Worm (Caenorhabditis elegans) whole organism, midembryonic: ENCODE data around the gene lido-10.

Source experiments
- T22C8.4 ChIP-seq: fragments of 200-800 bp; sonication (Bioruptor generic); IDR thresholded peaks from 2 replicates; pipeline ENCODE4 v1.3.6; 2022; ENCODE audit warnings: missing genetic modification characterization, missing compliant biosample characterization
- cog-1 ChIP-seq: sonication (generic microtip); optimal IDR thresholded peaks from 2 replicates; lab custom pipeline; 2016; ENCODE audit warnings: missing genetic modification characterization, missing compliant biosample characterization
- flt-1 ChIP-seq: fragments of 200-800 bp; sonication (Bioruptor generic); IDR thresholded peaks from 2 replicates; pipeline ENCODE4 v1.3.6; 2022; ENCODE audit warnings: missing genetic modification characterization, missing compliant biosample characterization
- klf-2 ChIP-seq: fragments of 200-800 bp; sonication (Bioruptor generic); conservative IDR thresholded peaks from 2 replicates; pipeline ENCODE4 v1.3.6; 2022; ENCODE audit warnings: missing genetic modification reagents, missing genetic modification characterization, missing compliant biosample characterization
- med-1 ChIP-seq: sonication (generic microtip); optimal IDR thresholded peaks from 2 replicates; lab custom pipeline; 2017; ENCODE audit warnings: missing genetic modification characterization, mild to moderate bottlenecking, missing compliant biosample characterization, antibody characterized with exemption, missing genetic modification reagents; ENCODE audit not compliant: insufficient read depth

- no peak for TF ChIP-seq T22C8.4
- no peak for TF ChIP-seq klf-2 (GFP tag; lab: Robert Waterston, UW)
- TF ChIP-seq cog-1 (tag; lab: Kevin White, UChicago), result no peak
- TF ChIP-seq flt-1 (GFP tag; lab: Robert Waterston, UW), result no peak
- TF ChIP-seq med-1 (GFP tag; lab: Kevin White, UChicago), result no peak
These were observed 28.1 kb downstream of the lido-10 start for ce11 chrII:3030416-3030815.
